Worm (Caenorhabditis elegans): Measurements from ENCODE around the gene F55F10.1.

DNA sequence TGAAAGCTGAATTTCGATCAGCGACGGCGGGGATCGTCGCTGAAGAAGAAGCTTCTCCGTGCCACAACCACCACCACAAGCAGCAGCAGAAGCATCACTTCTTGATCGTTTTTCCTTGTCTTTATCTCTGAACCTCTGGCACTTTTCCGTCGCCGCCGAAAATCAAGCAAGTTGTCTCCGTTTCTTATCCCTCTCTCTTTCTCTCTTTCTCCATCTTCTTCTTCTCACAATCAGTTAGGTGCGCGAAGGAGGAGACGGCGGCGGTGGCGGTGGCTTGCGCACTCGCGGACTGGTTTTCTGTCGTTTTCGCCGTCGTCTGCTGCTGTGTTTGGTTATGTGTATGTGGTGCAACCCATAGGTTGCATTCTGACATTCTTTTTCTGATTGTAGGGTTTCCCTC is 37.8 kb downstream of the F55F10.1 start:
- TF ChIP-seq ZK546.5 (tag; optimal IDR thresholded peaks at IDR 0.05) (no peak), fos-1 (tag; optimal IDR thresholded peaks at IDR 0.05) (no peak), ceh-9 (tag; optimal IDR thresholded peaks at IDR 0.05) (no peak), unc-62 (GFP tag; optimal IDR thresholded peaks at IDR 0.05) (no peak), elt-2 (tag; optimal IDR thresholded peaks at IDR 0.05) (no peak)
